Worm (Caenorhabditis elegans): ENCODE results near the gene T01B11.1.

T01B11.1 gene

ce11 chrIV:8428492-8428891 is 18.5 kb upstream of the T01B11.1 start (continued):
- TF ChIP-seq madf-6 (GFP tag; IDR thresholded peaks at IDR 0.05) (peak; percentile 91), bed-1 (GFP tag; IDR thresholded peaks at IDR 0.05) (no peak), Y56A3A.18 (GFP tag; IDR thresholded peaks at IDR 0.05) (peak; percentile 85), hrde-1 (tag; optimal IDR thresholded peaks at IDR 0.05; ENCODE audit: borderline replicate concordance) (peak; percentile 56), F33H1.4 (GFP tag; IDR thresholded peaks at IDR 0.05) (peak; percentile 81), F49E8.2 (tag; optimal IDR thresholded peaks at IDR 0.05; ENCODE audit: insufficient read depth) (peak; percentile 92), atf-7 (tag; optimal IDR thresholded peaks at IDR 0.05) (peak; percentile 47), F55B11.4 (tag; optimal IDR thresholded peaks at IDR 0.05; ENCODE audit: borderline replicate concordance, insufficient read depth) (no peak), ets-4 (GFP tag; optimal IDR thresholded peaks at IDR 0.05) (peak; percentile 74), C06A6.2 (GFP tag; conservative IDR thresholded peaks at IDR 0.05) (0 out of 2 replicates have a peak, but pooled peaks have one; percentile 25), hmg-20 (GFP tag; IDR thresholded peaks at IDR 0.05) (peak; percentile 54; the same call in 1 of the 2 replicates), aptf-3 (GFP tag; IDR thresholded peaks at IDR 0.05) (no peak), Y53G8AR.9 (GFP tag; conservative IDR thresholded peaks at IDR 0.05) (peak; percentile 87), snpc-1.3 (tag; optimal IDR thresholded peaks at IDR 0.05; ENCODE audit: insufficient read depth) (peak; percentile 95), rpc-1 (optimal IDR thresholded peaks at IDR 0.05) (no peak), rpc-1 (tag; optimal IDR thresholded peaks at IDR 0.05) (peak; percentile 18), nhr-27 (tag; optimal IDR thresholded peaks at IDR 0.05) (no peak), F22D6.2 (tag; optimal IDR thresholded peaks at IDR 0.05) (peak; percentile 34), die-1 (tag; optimal IDR thresholded peaks at IDR 0.05) (peak; percentile 56), zim-3 (tag; optimal IDR thresholded peaks at IDR 0.05) (no peak), ceh-91 (GFP tag; IDR thresholded peaks at IDR 0.05) (peak; percentile 69), chd-7 (tag; optimal IDR thresholded peaks at IDR 0.05) (peak; percentile 73), him-1 (tag; optimal IDR thresholded peaks at IDR 0.05) (peak; percentile 94), lin-40 (tag; optimal IDR thresholded peaks at IDR 0.05) (peak; percentile 85), athp-1 (tag; optimal IDR thresholded peaks at IDR 0.05) (peak; percentile 58), dpff-1 (tag; optimal IDR thresholded peaks at IDR 0.05) (no peak), madf-10 (tag; optimal IDR thresholded peaks at IDR 0.05) (peak; percentile 75), ama-1 (optimal IDR thresholded peaks at IDR 0.05) (peak; percentile 72), ama-1 (GFP tag; optimal IDR thresholded peaks at IDR 0.05) (no peak), egrh-3 (GFP tag; IDR thresholded peaks at IDR 0.05) (peak; percentile 71), F57C9.4 (tag; optimal IDR thresholded peaks at IDR 0.05) (no peak), ceh-27 (GFP tag; optimal IDR thresholded peaks at IDR 0.05) (no peak), K12H6.12 (tag; optimal IDR thresholded peaks at IDR 0.05) (peak; percentile 66), unc-130 (GFP tag; optimal IDR thresholded peaks at IDR 0.05) (peak; percentile 74), nhr-120 (GFP tag; IDR thresholded peaks at IDR 0.05) (no peak), dpl-1 (GFP tag; optimal IDR thresholded peaks at IDR 0.05) (no peak), madf-8 (GFP tag; conservative IDR thresholded peaks at IDR 0.05) (peak; percentile 60), let-607 (tag; optimal IDR thresholded peaks at IDR 0.05) (peak; percentile 33 to 72), rec-8 (tag; optimal IDR thresholded peaks at IDR 0.05) (peak in 1 of 2 experiments; percentile 20), snpc-3.4 (tag; optimal IDR thresholded peaks at IDR 0.05) (peak; percentile 98), snpc-4 (GFP tag; optimal IDR thresholded peaks at IDR 0.05) (peak; percentile 99), snpc-4 (tag; optimal IDR thresholded peaks at IDR 0.05) (peak; percentile 99 to 100 (median 99)), nhr-179 (tag; optimal IDR thresholded peaks at IDR 0.05) (no peak), F37B4.10 (GFP tag; IDR thresholded peaks at IDR 0.05) (0 out of 2 replicates have a peak, but pooled peaks have one; percentile 18), Y67H2A.10 (GFP tag; conservative IDR thresholded peaks at IDR 0.05) (0 out of 2 replicates have a peak, but pooled peaks have one; percentile 39), egl-18 (GFP tag; IDR thresholded peaks at IDR 0.05) (0 out of 2 replicates have a peak, but pooled peaks have one; percentile 35), nfya-1 (tag; optimal IDR thresholded peaks at IDR 0.05; ENCODE audit: borderline replicate concordance, insufficient read depth) (no peak), nfyb-1 (GFP tag; IDR thresholded peaks at IDR 0.05) (peak; percentile 95)

Data from whole organism, young adult.